Worm (Caenorhabditis elegans) whole organism, young adult: ENCODE results near the gene osta-2.

Source experiments
- B0019.2 ChIP-seq: fragments of 200-800 bp; sonication (Bioruptor generic); conservative IDR thresholded peaks from 2 replicates; pipeline ENCODE4 v1.3.6; 2022; ENCODE audit warnings: missing genetic modification reagents, missing genetic modification characterization, missing compliant biosample characterization
- B0261.1 ChIP-seq: sonication (generic microtip); optimal IDR thresholded peaks from 2 replicates; lab custom pipeline; 2016; ENCODE audit warnings: mild to moderate bottlenecking, missing genetic modification characterization, moderate library complexity, missing compliant biosample characterization
- C17E4.6 ChIP-seq: fragments of 200-800 bp; sonication (Bioruptor generic); IDR thresholded peaks from 2 replicates; pipeline ENCODE4 v1.3.6; 2022; ENCODE audit warnings: missing genetic modification reagents, missing genetic modification characterization, missing compliant biosample characterization
- D2030.7 ChIP-seq: fragments of 200-800 bp; sonication (Bioruptor generic); IDR thresholded peaks from 2 replicates; pipeline ENCODE4 v1.3.6; 2022; ENCODE audit warnings: missing genetic modification reagents, missing genetic modification characterization, missing compliant biosample characterization
- F33H1.4 ChIP-seq: fragments of 200-800 bp; sonication (Bioruptor generic); IDR thresholded peaks from 2 replicates; pipeline ENCODE4 v1.3.6; 2022; ENCODE audit warnings: missing genetic modification reagents, missing genetic modification characterization, missing compliant biosample characterization
- F37B4.10 ChIP-seq: fragments of 200-800 bp; sonication (Bioruptor generic); IDR thresholded peaks from 2 replicates; pipeline ENCODE4 v1.3.6; 2022; ENCODE audit warnings: missing genetic modification characterization, missing compliant biosample characterization
- F39B2.1 ChIP-seq: fragments of 200-800 bp; sonication (Bioruptor generic); IDR thresholded peaks from 2 replicates; pipeline ENCODE4 v1.3.6; 2022; ENCODE audit warnings: missing genetic modification reagents, missing genetic modification characterization, missing compliant biosample characterization
- F57C9.4 ChIP-seq: sonication (generic microtip); optimal IDR thresholded peaks from 2 replicates; lab custom pipeline; 2017; ENCODE audit warnings: mild to moderate bottlenecking, missing genetic modification characterization, missing compliant biosample characterization
- K12H6.12 ChIP-seq: fragments of 200-800 bp; sonication (Bioruptor generic); optimal IDR thresholded peaks from 2 replicates; lab custom pipeline; 2018; ENCODE audit warnings: mild to moderate bottlenecking, missing genetic modification characterization, missing compliant biosample characterization
- Y53G8AR.9 ChIP-seq: fragments of 200-800 bp; sonication (Bioruptor generic); conservative IDR thresholded peaks from 2 replicates; pipeline ENCODE4 v1.3.6; 2022; ENCODE audit warnings: missing genetic modification reagents, missing genetic modification characterization, missing compliant biosample characterization
- Y56A3A.18 ChIP-seq: fragments of 200-800 bp; sonication (Bioruptor generic); IDR thresholded peaks from 2 replicates; pipeline ENCODE4 v1.3.6; 2022; ENCODE audit warnings: missing genetic modification reagents, missing genetic modification characterization, missing compliant biosample characterization
- Y67H2A.10 ChIP-seq: fragments of 200-800 bp; sonication (Bioruptor generic); conservative IDR thresholded peaks from 2 replicates; pipeline ENCODE4 v1.3.6; 2022; ENCODE audit warnings: missing genetic modification reagents, missing genetic modification characterization, missing compliant biosample characterization
- Y95B8A.8 ChIP-seq: fragments of 200-800 bp; sonication (Bioruptor generic); IDR thresholded peaks from 2 replicates; pipeline ENCODE4 v1.3.6; 2022; ENCODE audit warnings: missing genetic modification reagents, missing genetic modification characterization, missing compliant biosample characterization
- ama-1 ChIP-seq, 3 experiments: fragments of 150-350 bp in 1 of 3; sonication (generic microtip) in 2 of 3; optimal IDR thresholded peaks; 2 replicates each; lab custom pipeline; 2014 to 2018; ENCODE audit warnings: missing biosample characterization in 2 of 3, missing genetic modification characterization in 2 of 3, missing genetic modification reagents in 2 of 3
- aptf-2 ChIP-seq: fragments of 200-800 bp; sonication (Bioruptor generic); conservative IDR thresholded peaks from 2 replicates; pipeline ENCODE4 v1.3.6; 2022; ENCODE audit warnings: missing genetic modification reagents, missing genetic modification characterization, missing compliant biosample characterization
- athp-1 ChIP-seq: sonication (generic microtip); optimal IDR thresholded peaks from 2 replicates; lab custom pipeline; 2017; ENCODE audit warnings: mild to moderate bottlenecking, missing genetic modification characterization, missing compliant biosample characterization
- bed-2 ChIP-seq: fragments of 200-800 bp; sonication (Bioruptor generic); IDR thresholded peaks from 2 replicates; pipeline ENCODE4 v1.3.6; 2022; ENCODE audit warnings: missing genetic modification reagents, missing genetic modification characterization, missing compliant biosample characterization
- ccch-3 ChIP-seq: fragments of 200-800 bp; sonication (Bioruptor generic); optimal IDR thresholded peaks from 2 replicates; lab custom pipeline; 2018; ENCODE audit warnings: mild to moderate bottlenecking, missing genetic modification characterization, missing compliant biosample characterization
- cebp-1 ChIP-seq, 2 experiments: fragments of 200-800 bp in 1 of 2; sonication (Bioruptor generic) in 1 of 2; sonication (generic microtip) in 1 of 2; IDR thresholded peaks in 1 of 2; optimal IDR thresholded peaks in 1 of 2; 2 replicates each; pipeline versions ENCODE4 v1.3.6 to Lab custom; 2017 to 2022; ENCODE audit warnings: missing compliant biosample characterization in 2 of 2, missing genetic modification characterization in 2 of 2, mild to moderate bottlenecking in 1 of 2, missing genetic modification reagents in 1 of 2, moderate library complexity in 1 of 2
- ceh-27 ChIP-seq: fragments of 200-800 bp; sonication (Bioruptor generic); optimal IDR thresholded peaks from 2 replicates; lab custom pipeline; 2018; ENCODE audit warnings: mild to moderate bottlenecking, missing genetic modification characterization, moderate library complexity, missing compliant biosample characterization
- ceh-79 ChIP-seq: sonication (generic microtip); optimal IDR thresholded peaks from 2 replicates; lab custom pipeline; 2017; ENCODE audit warnings: mild to moderate bottlenecking, missing genetic modification characterization, missing compliant biosample characterization
- egrh-3 ChIP-seq: fragments of 200-800 bp; sonication (Bioruptor generic); IDR thresholded peaks from 2 replicates; pipeline ENCODE4 v1.3.6; 2022; ENCODE audit warnings: missing genetic modification reagents, missing genetic modification characterization, missing compliant biosample characterization
- hlh-12 ChIP-seq: sonication (generic microtip); optimal IDR thresholded peaks from 2 replicates; lab custom pipeline; 2016; ENCODE audit warnings: missing genetic modification characterization, missing compliant biosample characterization
- hlh-26 ChIP-seq: fragments of 200-800 bp; sonication (Bioruptor generic); conservative IDR thresholded peaks from 2 replicates; pipeline ENCODE4 v1.3.6; 2022; ENCODE audit warnings: missing genetic modification reagents, missing genetic modification characterization, missing compliant biosample characterization
- hmg-1.2 ChIP-seq: fragments of 200-800 bp; sonication (Bioruptor generic); IDR thresholded peaks from 2 replicates; pipeline ENCODE4 v1.3.6; 2022; ENCODE audit warnings: missing genetic modification reagents, missing genetic modification characterization, missing compliant biosample characterization
- lag-1 ChIP-seq: fragments of 200-800 bp; sonication (Bioruptor generic); IDR thresholded peaks from 2 replicates; pipeline ENCODE4 v1.3.6; 2022; ENCODE audit warnings: missing genetic modification reagents, missing genetic modification characterization, missing compliant biosample characterization
- let-526 ChIP-seq: fragments of 200-800 bp; sonication (Bioruptor generic); IDR thresholded peaks from 2 replicates; pipeline ENCODE4 v1.3.6; 2022; ENCODE audit warnings: missing genetic modification reagents, missing genetic modification characterization, missing compliant biosample characterization
- lin-35 ChIP-seq, 3 experiments: fragments of 150-350 bp in 2 of 3; sonication (generic microtip) in 1 of 3; optimal IDR thresholded peaks; 2 replicates each; lab custom pipeline; 2014 to 2018; ENCODE audit warnings: missing biosample characterization in 3 of 3, missing genetic modification characterization in 3 of 3, missing genetic modification reagents in 3 of 3
- lsl-1 ChIP-seq: fragments of 200-800 bp; sonication (Bioruptor generic); optimal IDR thresholded peaks from 2 replicates; lab custom pipeline; 2018; ENCODE audit warnings: mild to moderate bottlenecking, missing genetic modification characterization, moderate library complexity, missing compliant biosample characterization
- lsy-27 ChIP-seq: sonication (generic microtip); optimal IDR thresholded peaks from 2 replicates; lab custom pipeline; 2017; ENCODE audit warnings: missing genetic modification characterization, mild to moderate bottlenecking, missing compliant biosample characterization, antibody characterized with exemption, missing genotype, borderline replicate concordance; ENCODE audit not compliant: insufficient read depth
- madf-10 ChIP-seq: sonication (generic microtip); optimal IDR thresholded peaks from 2 replicates; lab custom pipeline; 2016; ENCODE audit warnings: mild to moderate bottlenecking, missing genetic modification characterization, missing compliant biosample characterization
- mxl-1 ChIP-seq: sonication (generic microtip); optimal IDR thresholded peaks from 2 replicates; lab custom pipeline; 2016; ENCODE audit warnings: missing genetic modification characterization, missing compliant biosample characterization
- nfyb-1 ChIP-seq: fragments of 200-800 bp; sonication (Bioruptor generic); IDR thresholded peaks from 2 replicates; pipeline ENCODE4 v1.3.6; 2022; ENCODE audit warnings: missing genetic modification reagents, missing genetic modification characterization, missing compliant biosample characterization
- nhr-80 ChIP-seq: sonication (generic microtip); optimal IDR thresholded peaks from 2 replicates; lab custom pipeline; 2016; ENCODE audit warnings: missing genetic modification characterization, missing compliant biosample characterization
- pbrm-1 ChIP-seq: fragments of 200-800 bp; sonication (Bioruptor generic); IDR thresholded peaks from 2 replicates; pipeline ENCODE4 v1.3.6; 2022; ENCODE audit warnings: missing genetic modification reagents, missing genetic modification characterization, missing compliant biosample characterization
- snpc-1.1 ChIP-seq: sonication (generic microtip); optimal IDR thresholded peaks from 2 replicates; lab custom pipeline; 2017; ENCODE audit warnings: missing genetic modification characterization, mild to moderate bottlenecking, missing compliant biosample characterization, antibody characterized with exemption, moderate library complexity, missing genotype, missing genetic modification reagents; ENCODE audit not compliant: insufficient read depth
- snpc-1.3 ChIP-seq: sonication (generic microtip); optimal IDR thresholded peaks from 2 replicates; lab custom pipeline; 2017; ENCODE audit warnings: missing genetic modification characterization, mild to moderate bottlenecking, missing compliant biosample characterization, antibody characterized with exemption, moderate library complexity, missing genotype, missing genetic modification reagents; ENCODE audit not compliant: insufficient read depth
- tbp1 ChIP-seq: fragments of 200-800 bp; sonication (Bioruptor generic); optimal IDR thresholded peaks from 2 replicates; lab custom pipeline; 2018; ENCODE audit warnings: mild to moderate bottlenecking, missing genetic modification characterization, missing compliant biosample characterization
- unc-62 ChIP-seq: fragments of 150-350 bp; optimal IDR thresholded peaks from 2 replicates; lab custom pipeline; 2014; ENCODE audit warnings: missing biosample characterization, missing genetic modification reagents, missing genetic modification characterization
- xnd-1 ChIP-seq: sonication (generic microtip); optimal IDR thresholded peaks from 2 replicates; lab custom pipeline; 2016; ENCODE audit warnings: missing genotype, missing genetic modification reagents, missing genetic modification characterization, missing compliant biosample characterization
- zfh-2 ChIP-seq: fragments of 200-800 bp; sonication (Bioruptor generic); conservative IDR thresholded peaks from 2 replicates; pipeline ENCODE4 v1.3.6; 2022; ENCODE audit warnings: missing genetic modification reagents, missing genetic modification characterization, missing compliant biosample characterization
- ztf-18 ChIP-seq: sonication (generic microtip); optimal IDR thresholded peaks from 2 replicates; lab custom pipeline; 2016; ENCODE audit warnings: missing genotype, mild to moderate bottlenecking, missing genetic modification characterization, missing compliant biosample characterization
- ztf-6 ChIP-seq: fragments of 200-800 bp; sonication (Bioruptor generic); IDR thresholded peaks from 2 replicates; pipeline ENCODE4 v1.3.6; 2022; ENCODE audit warnings: missing genetic modification reagents, missing genetic modification characterization, missing compliant biosample characterization

The osta-2 gene

DNA sequence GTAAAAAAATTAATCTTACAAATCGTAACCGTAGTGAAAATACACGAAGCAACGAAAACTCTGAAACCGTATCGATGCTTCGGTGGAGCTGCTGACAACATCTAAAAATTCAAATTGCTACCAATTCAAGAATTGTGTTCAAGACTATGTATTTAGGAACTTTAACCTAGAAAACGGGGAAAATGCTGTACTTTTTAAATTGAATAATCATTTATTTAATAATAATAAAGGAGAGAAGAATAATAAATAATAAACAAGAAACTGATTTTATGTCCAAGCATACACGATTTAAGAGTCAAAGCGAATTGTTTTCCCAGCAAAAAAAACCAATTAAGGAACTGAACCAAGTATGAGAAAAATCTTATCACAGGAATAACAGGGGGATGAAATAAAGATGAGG is 37.9 kb upstream of the osta-2 start, which contains the start of gene C25H3.17:
TSS of gene C25H3.17 (minus strand) at position 101 of the 400 bp plus-strand sequence.
- TF ChIP-seq lin-35 (GFP tag; optimal IDR thresholded peaks at IDR 0.05; lab: Kevin White, UChicago) (no peak), let-526 (GFP tag; lab: Robert Waterston, UW) (no peak), F37B4.10 (GFP tag; lab: Robert Waterston, UW) (no peak), ceh-79 (tag; lab: Kevin White, UChicago) (no peak), snpc-1.1 (tag; lab: Kevin White, UChicago) (no peak), nfyb-1 (GFP tag; lab: Robert Waterston, UW) (no peak), ccch-3 (GFP tag; lab: Kevin White, UChicago) (no peak), lag-1 (GFP tag; lab: Robert Waterston, UW) (no peak), B0261.1 (no peak), hlh-26 (no peak), bed-2 (GFP tag; lab: Robert Waterston, UW) (no peak), ama-1 (optimal IDR thresholded peaks at IDR 0.05; lab: Kevin White, UChicago) (no peak), ama-1 (GFP tag; optimal IDR thresholded peaks at IDR 0.05; lab: Kevin White, UChicago) (no peak), egrh-3 (GFP tag; lab: Robert Waterston, UW) (no peak), unc-62 (GFP tag; lab: Kevin White, UChicago) (no peak), Y95B8A.8 (GFP tag; lab: Robert Waterston, UW) (no peak), xnd-1 (tag; lab: Kevin White, UChicago) (no peak)

DNA sequence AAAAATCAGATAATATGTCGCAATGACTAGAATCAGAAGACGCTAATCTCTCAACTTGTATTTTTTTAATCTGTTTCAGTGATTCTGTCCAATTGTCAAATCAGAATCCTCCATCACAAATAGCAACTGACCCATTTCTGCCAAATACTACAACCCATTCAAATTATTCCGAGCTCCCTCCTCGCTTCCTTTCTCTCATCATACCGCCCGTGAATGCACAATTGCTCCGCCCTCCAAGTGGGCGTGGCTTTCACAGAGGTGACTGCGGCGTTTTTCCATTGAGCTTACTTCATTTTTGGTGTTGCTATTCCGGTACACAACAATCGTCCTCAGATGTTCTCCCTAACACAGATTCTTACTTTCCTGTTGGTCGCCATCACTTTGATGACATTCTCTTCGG is 26.8 kb upstream of the osta-2 start, which contains the start of gene flp-27:
TSS of gene flp-27 (plus strand) at position 301 of the 400 bp plus-strand sequence.
- TF ChIP-seq F39B2.1 (GFP tag; lab: Robert Waterston, UW), result no peak
- no peak for TF ChIP-seq ztf-18 (tag; lab: Kevin White, UChicago)
- TF ChIP-seq snpc-1.3 (tag; lab: Kevin White, UChicago), result no peak
- no peak for TF ChIP-seq F33H1.4
- no peak for TF ChIP-seq ccch-3 (GFP tag; lab: Kevin White, UChicago)
- no peak for TF ChIP-seq B0019.2 (GFP tag; lab: Robert Waterston, UW)
- TF ChIP-seq Y67H2A.10 (GFP tag; lab: Robert Waterston, UW), result no peak
- TF ChIP-seq ceh-27 (GFP tag; lab: Kevin White, UChicago), result no peak

DNA sequence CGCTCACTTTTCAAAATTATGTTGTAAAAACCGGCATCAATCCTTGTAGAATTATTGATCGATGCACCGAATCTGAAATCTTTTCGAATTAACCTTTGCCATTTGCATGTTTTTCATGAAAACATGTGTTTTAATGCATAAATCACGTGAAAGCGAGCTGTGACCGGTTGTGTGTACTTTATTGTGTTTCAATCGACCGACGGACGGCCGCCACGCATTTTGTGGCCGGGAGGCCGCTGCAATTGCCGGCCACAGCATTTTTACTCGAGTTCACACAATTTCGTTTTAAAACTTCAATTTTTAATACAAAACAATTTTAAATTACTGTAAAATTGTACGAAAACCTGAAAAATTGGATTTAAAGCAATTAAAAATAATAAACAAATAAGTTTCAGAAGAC is 18.5 kb upstream of the osta-2 start, which contains the start of gene C25H3.11:
TSS of gene C25H3.11 (minus strand) at position 82 of the 400 bp plus-strand sequence.
- TF ChIP-seq K12H6.12 (tag; lab: Kevin White, UChicago), result peak; percentile 20
- no peak for TF ChIP-seq ama-1 (optimal IDR thresholded peaks at IDR 0.05; lab: Kevin White, UChicago)
- no peak for TF ChIP-seq ama-1 (GFP tag; optimal IDR thresholded peaks at IDR 0.05; lab: Kevin White, UChicago)
- TF ChIP-seq Y53G8AR.9 (GFP tag; lab: Robert Waterston, UW), result peak; percentile 29; the same call in 1 of the 2 replicates
- peak; percentile 41 for TF ChIP-seq tbp1
- TF ChIP-seq aptf-2 (GFP tag; lab: Robert Waterston, UW), result 0 out of 2 replicates have a peak, but pooled peaks have one; percentile 28
- peak; percentile 7; the same call in 1 of the 2 replicates for TF ChIP-seq pbrm-1
- TF ChIP-seq nhr-80, result peak; percentile 61
- no peak for TF ChIP-seq ztf-6 (GFP tag; lab: Robert Waterston, UW)
- TF ChIP-seq mxl-1, result no peak
- no peak; the same call in 1 of the 2 replicates for TF ChIP-seq cebp-1 (GFP tag; IDR thresholded peaks at IDR 0.05; lab: Robert Waterston, UW)
- TF ChIP-seq cebp-1 (tag; optimal IDR thresholded peaks at IDR 0.05; lab: Kevin White, UChicago), result peak; percentile 63
- 0 out of 2 replicates have a peak, but pooled peaks have one; percentile 21 for TF ChIP-seq D2030.7 (GFP tag; lab: Robert Waterston, UW)
- no peak for TF ChIP-seq B0261.1
- TF ChIP-seq lsl-1 (GFP tag; lab: Kevin White, UChicago), result no peak
- TF ChIP-seq Y56A3A.18 (GFP tag; lab: Robert Waterston, UW), result 0 out of 2 replicates have a peak, but pooled peaks have one; percentile 53
- no peak for TF ChIP-seq F57C9.4 (tag; lab: Kevin White, UChicago)
- TF ChIP-seq zfh-2 (GFP tag; lab: Robert Waterston, UW), result no peak
- TF ChIP-seq Y67H2A.10 (GFP tag; lab: Robert Waterston, UW), result no peak
- TF ChIP-seq C17E4.6 (GFP tag; lab: Robert Waterston, UW), result no peak
- TF ChIP-seq xnd-1 (tag; lab: Kevin White, UChicago), result no peak
- no peak for TF ChIP-seq lsy-27
- peak; percentile 17 for TF ChIP-seq athp-1 (tag; lab: Kevin White, UChicago)
- TF ChIP-seq madf-10 (tag; lab: Kevin White, UChicago), result peak; percentile 10
- TF ChIP-seq hmg-1.2 (GFP tag; lab: Robert Waterston, UW), result 0 out of 2 replicates have a peak, but pooled peaks have one; percentile 19
- peak in 1 of 3 experiments; percentile 2 for TF ChIP-seq lin-35 (GFP tag; optimal IDR thresholded peaks at IDR 0.05; lab: Kevin White, UChicago)
- TF ChIP-seq hlh-12 (tag; lab: Kevin White, UChicago), result no peak
